Fruit fly (Drosophila melanogaster) whole organism, embryonic: ENCODE results near the gene Ing3.

Experiments
- Aef1 ChIP-seq: fragments of 200-800 bp; sonication (Bioruptor generic); IDR thresholded peaks from 3 replicates; pipeline ENCODE4 v1.3.6; 2022; ENCODE audit warnings: missing biosample characterization, missing genetic modification characterization
- Blimp-1 ChIP-seq: fragments of 200-800 bp; sonication (Bioruptor generic); optimal IDR thresholded peaks from 3 replicates; lab custom pipeline; 2018; ENCODE audit warnings: missing biosample characterization, missing genetic modification characterization, mild to moderate bottlenecking, moderate library complexity, missing genetic modification reagents
- CG10267 ChIP-seq: fragments of 200-800 bp; sonication (Bioruptor generic); optimal IDR thresholded peaks from 2 replicates; lab custom pipeline; 2018; ENCODE audit warnings: missing biosample characterization, mild to moderate bottlenecking, missing genetic modification characterization, moderate library complexity
- CG12104 ChIP-seq: fragments of 200-800 bp; sonication (Bioruptor generic); optimal IDR thresholded peaks from 3 replicates; lab custom pipeline; 2016; ENCODE audit warnings: missing biosample characterization, missing genetic modification characterization
- CG14014 ChIP-seq: fragments of 200-800 bp; sonication (Bioruptor generic); IDR thresholded peaks from 2 replicates; pipeline ENCODE4 v1.3.6; 2022; ENCODE audit warnings: missing biosample characterization, missing genetic modification characterization
- CG15479 ChIP-seq: fragments of 200-800 bp; sonication (Bioruptor generic); optimal IDR thresholded peaks from 3 replicates; lab custom pipeline; 2019; ENCODE audit warnings: missing biosample characterization, mild to moderate bottlenecking, missing genetic modification characterization, moderate library complexity
- CG16863 ChIP-seq: fragments of 200-800 bp; sonication (Bioruptor generic); optimal IDR thresholded peaks from 3 replicates; lab custom pipeline; 2016; ENCODE audit warnings: missing biosample characterization, missing genetic modification characterization
- CG17359 ChIP-seq: fragments of 200-800 bp; sonication (Bioruptor generic); optimal IDR thresholded peaks from 3 replicates; lab custom pipeline; 2018; ENCODE audit warnings: missing biosample characterization, mild to moderate bottlenecking, missing genetic modification characterization, moderate library complexity
- CG17385 ChIP-seq: fragments of 200-800 bp; sonication (Bioruptor generic); optimal IDR thresholded peaks from 3 replicates; lab custom pipeline; 2018; ENCODE audit warnings: missing biosample characterization, mild to moderate bottlenecking, missing genetic modification characterization
- CG2678 ChIP-seq: fragments of 200-800 bp; sonication (Bioruptor generic); optimal IDR thresholded peaks from 3 replicates; lab custom pipeline; 2019; ENCODE audit warnings: missing biosample characterization, mild to moderate bottlenecking, missing genetic modification characterization, moderate library complexity
- CG32532 ChIP-seq: fragments of 200-800 bp; sonication (Bioruptor generic); IDR thresholded peaks from 2 replicates; pipeline ENCODE4 v1.3.6; 2022; ENCODE audit warnings: missing biosample characterization, missing genetic modification characterization
- CG34422 ChIP-seq: fragments of 200-800 bp; sonication (Bioruptor generic); IDR thresholded peaks from 3 replicates; pipeline ENCODE4 v1.3.6; 2022; ENCODE audit warnings: missing biosample characterization, missing genetic modification characterization
- CG4854 ChIP-seq: fragments of 200-800 bp; sonication (Bioruptor generic); optimal IDR thresholded peaks from 2 replicates; lab custom pipeline; 2016; ENCODE audit warnings: missing biosample characterization, missing genetic modification characterization, inconsistent platforms
- CG6254 ChIP-seq: fragments of 200-800 bp; sonication (Bioruptor generic); optimal IDR thresholded peaks from 3 replicates; lab custom pipeline; 2017; ENCODE audit warnings: mild to moderate bottlenecking, missing biosample characterization, missing genetic modification reagents, missing genetic modification characterization
- CG6272 ChIP-seq: fragments of 200-800 bp; sonication (Bioruptor generic); IDR thresholded peaks from 2 replicates; pipeline ENCODE4 v1.3.6; 2022; ENCODE audit warnings: missing biosample characterization, missing genetic modification characterization
- CG6654 ChIP-seq: fragments of 200-800 bp; sonication (Bioruptor generic); optimal IDR thresholded peaks from 2 replicates; lab custom pipeline; 2017; ENCODE audit warnings: missing biosample characterization, mild to moderate bottlenecking, missing genetic modification characterization
- CG8388 ChIP-seq: fragments of 200-800 bp; sonication (Bioruptor generic); optimal IDR thresholded peaks from 2 replicates; lab custom pipeline; 2019; ENCODE audit warnings: missing biosample characterization, mild to moderate bottlenecking, missing genetic modification characterization, moderate library complexity
- CoRest ChIP-seq: fragments of 200-800 bp; sonication (Bioruptor generic); optimal IDR thresholded peaks from 3 replicates; lab custom pipeline; 2018; ENCODE audit warnings: missing biosample characterization, mild to moderate bottlenecking, missing genetic modification characterization, moderate library complexity
- Dref ChIP-seq: fragments of 200-800 bp; sonication (Bioruptor generic); IDR thresholded peaks from 2 replicates; pipeline ENCODE4 v1.3.6; 2022; ENCODE audit warnings: missing biosample characterization, missing genetic modification characterization
- Drgx ChIP-seq: fragments of 200-800 bp; sonication (Bioruptor generic); IDR thresholded peaks from 2 replicates; pipeline ENCODE4 v1.3.6; 2022; ENCODE audit warnings: missing biosample characterization, missing genetic modification characterization
- GATAe ChIP-seq: fragments of 200-800 bp; sonication (Bioruptor generic); conservative IDR thresholded peaks from 2 replicates; pipeline ENCODE4 v1.3.6; 2022; ENCODE audit warnings: missing biosample characterization, missing genetic modification characterization
- Hey ChIP-seq: fragments of 200-800 bp; sonication (Bioruptor generic); optimal IDR thresholded peaks from 3 replicates; lab custom pipeline; 2018; ENCODE audit warnings: missing biosample characterization, mild to moderate bottlenecking, missing genetic modification characterization
- Mrtf ChIP-seq: fragments of 200-800 bp; sonication (Bioruptor generic); IDR thresholded peaks from 3 replicates; pipeline ENCODE4 v1.3.6; 2022; ENCODE audit warnings: missing biosample characterization, missing genetic modification characterization
- NC2β ChIP-seq: fragments of 200-800 bp; sonication (Bioruptor generic); optimal IDR thresholded peaks from 2 replicates; lab custom pipeline; 2016; ENCODE audit warnings: missing biosample characterization, missing genetic modification characterization
- Nf-YB ChIP-seq: fragments of 200-800 bp; sonication (Bioruptor generic); optimal IDR thresholded peaks from 3 replicates; lab custom pipeline; 2019; ENCODE audit warnings: missing biosample characterization, mild to moderate bottlenecking, missing genetic modification characterization, moderate library complexity
- Opbp ChIP-seq: fragments of 200-800 bp; sonication (Bioruptor generic); IDR thresholded peaks from 3 replicates; pipeline ENCODE4 v1.3.6; 2022; ENCODE audit warnings: missing biosample characterization, missing genetic modification characterization; ENCODE audit not compliant: partially characterized antibody
- Pdp1 ChIP-seq, 2 experiments: fragments of 200-800 bp; sonication (Bioruptor generic); optimal IDR thresholded peaks; 3 replicates each; lab custom pipeline; 2016; ENCODE audit warnings: missing biosample characterization in 2 of 2, missing genetic modification characterization in 2 of 2, mild to moderate bottlenecking in 1 of 2, moderate library complexity in 1 of 2
- Vsx1 ChIP-seq: fragments of 200-800 bp; sonication (Bioruptor generic); optimal IDR thresholded peaks from 2 replicates; lab custom pipeline; 2017; ENCODE audit warnings: missing biosample characterization, mild to moderate bottlenecking, missing genetic modification characterization, missing genetic modification reagents
- Xbp1 ChIP-seq: fragments of 200-800 bp; sonication (Bioruptor generic); optimal IDR thresholded peaks from 3 replicates; lab custom pipeline; 2016; ENCODE audit warnings: missing biosample characterization, mild to moderate bottlenecking, missing genetic modification characterization
- amos ChIP-seq: fragments of 200-800 bp; sonication (Bioruptor generic); IDR thresholded peaks from 2 replicates; pipeline ENCODE4 v1.3.6; 2022; ENCODE audit warnings: missing biosample characterization, missing genetic modification characterization; ENCODE audit not compliant: partially characterized antibody
- bbx ChIP-seq: fragments of 200-800 bp; sonication (Bioruptor generic); IDR thresholded peaks from 2 replicates; pipeline ENCODE4 v1.3.6; 2022; ENCODE audit warnings: missing biosample characterization, missing genetic modification characterization; ENCODE audit not compliant: partially characterized antibody
- btn ChIP-seq: fragments of 200-800 bp; sonication (Bioruptor generic); optimal IDR thresholded peaks from 2 replicates; lab custom pipeline; 2016; ENCODE audit warnings: missing biosample characterization, missing genetic modification characterization
- cwo ChIP-seq: fragments of 200-800 bp; sonication (Bioruptor generic); optimal IDR thresholded peaks from 3 replicates; lab custom pipeline; 2017; ENCODE audit warnings: missing biosample characterization, missing genetic modification characterization, mild to moderate bottlenecking, moderate library complexity, missing genetic modification reagents
- fd3F ChIP-seq: fragments of 200-800 bp; sonication (Bioruptor generic); optimal IDR thresholded peaks from 2 replicates; lab custom pipeline; 2018; ENCODE audit warnings: missing biosample characterization, mild to moderate bottlenecking, missing genetic modification characterization, moderate library complexity
- fd96Cb ChIP-seq: fragments of 200-800 bp; sonication (Bioruptor generic); optimal IDR thresholded peaks from 2 replicates; lab custom pipeline; 2018; ENCODE audit warnings: missing biosample characterization, mild to moderate bottlenecking, missing genetic modification characterization, moderate library complexity
- gcm2 ChIP-seq: fragments of 200-800 bp; sonication (Bioruptor generic); optimal IDR thresholded peaks from 2 replicates; lab custom pipeline; 2016; ENCODE audit warnings: missing biosample characterization, missing genetic modification characterization
- gsb-n ChIP-seq: fragments of 200-800 bp; sonication (Bioruptor generic); optimal IDR thresholded peaks from 3 replicates; lab custom pipeline; 2018; ENCODE audit warnings: missing biosample characterization, mild to moderate bottlenecking, missing genetic modification characterization
- jumu ChIP-seq: fragments of 200-800 bp; sonication (Bioruptor generic); optimal IDR thresholded peaks from 3 replicates; lab custom pipeline; 2016; ENCODE audit warnings: missing biosample characterization, missing genetic modification characterization
- kni ChIP-seq: fragments of 200-800 bp; sonication (Bioruptor generic); optimal IDR thresholded peaks from 3 replicates; lab custom pipeline; 2017; ENCODE audit warnings: mild to moderate bottlenecking, missing biosample characterization, missing genetic modification reagents, missing genetic modification characterization
- prd ChIP-seq, 3 experiments: fragments of >200 bp in 2 of 3; fragments of 200-800 bp in 1 of 3; sonication (Bioruptor generic) in 1 of 3; optimal IDR thresholded peaks in 2 of 3; IDR thresholded peaks in 1 of 3; 2 replicates in 2 of 3; 3 replicates in 1 of 3; pipeline versions ENCODE4 v1.3.6 to Lab custom; 2017 to 2022; ENCODE audit warnings: missing biosample characterization in 1 of 3, missing genetic modification characterization in 1 of 3
- pzg ChIP-seq: fragments of 200-800 bp; sonication (Bioruptor generic); optimal IDR thresholded peaks from 3 replicates; lab custom pipeline; 2018; ENCODE audit warnings: missing biosample characterization, mild to moderate bottlenecking, missing genetic modification characterization, moderate library complexity
- rib ChIP-seq: fragments of 200-800 bp; sonication (Bioruptor generic); IDR thresholded peaks from 2 replicates; pipeline ENCODE4 v1.3.6; 2022; ENCODE audit warnings: missing biosample characterization, missing genetic modification characterization
- sna ChIP-seq: fragments of 200-800 bp; sonication (Bioruptor generic); IDR thresholded peaks from 2 replicates; pipeline ENCODE4 v1.3.6; 2022; ENCODE audit warnings: missing biosample characterization, missing genetic modification characterization; ENCODE audit not compliant: partially characterized antibody
- stc ChIP-seq: fragments of 200-800 bp; sonication (Bioruptor generic); IDR thresholded peaks from 2 replicates; pipeline ENCODE4 v1.3.6; 2022; ENCODE audit warnings: missing biosample characterization, missing genetic modification characterization
- sug ChIP-seq: fragments of 200-800 bp; optimal IDR thresholded peaks from 2 replicates; lab custom pipeline; 2019; ENCODE audit warnings: missing biosample characterization, mild to moderate bottlenecking, missing genetic modification characterization, moderate library complexity
- tgo ChIP-seq: fragments of 200-800 bp; sonication (Bioruptor generic); IDR thresholded peaks from 3 replicates; pipeline ENCODE4 v1.3.6; 2022; ENCODE audit warnings: missing biosample characterization, missing genetic modification characterization

Ing3 gene

dm6 chrX:18646855-18647699, 5.8 kb downstream of the Ing3 start, which contains the start of gene Rip11 (continued):
- TF ChIP-seq CG15479 (GFP tag; lab: Kevin White, UChicago) (no peak), tgo (GFP tag; lab: Robert Waterston, UW) (no peak), stc (GFP tag; lab: Robert Waterston, UW) (peak; percentile 43; the same call in 1 of the 2 replicates), CG16863 (no peak), fd3F (GFP tag; lab: Kevin White, UChicago) (no peak), sna (0 out of 2 replicates have a peak, but pooled peaks have one; percentile 16), btn (GFP tag; lab: Kevin White, UChicago) (no peak), CG17359 (peak; percentile 47), prd (optimal IDR thresholded peaks at IDR 0.05; lab: Kevin White, UChicago) (no peak), prd (GFP tag; IDR thresholded peaks at IDR 0.05; lab: Robert Waterston, UW) (0 out of 3 replicates have a peak, but pooled peaks have one; percentile 17), Drgx (GFP tag; lab: Robert Waterston, UW) (peak; percentile 78), CG6654 (GFP tag; lab: Kevin White, UChicago) (no peak), Aef1 (GFP tag; lab: Robert Waterston, UW) (peak; percentile 16; the same call in 2 of the 3 replicates), Dref (GFP tag; lab: Robert Waterston, UW) (peak; percentile 63), cwo (GFP tag; lab: Kevin White, UChicago) (peak; percentile 2), fd96Cb (tag; lab: Kevin White, UChicago) (no peak), jumu (GFP tag; lab: Kevin White, UChicago) (peak; percentile 41), Opbp (GFP tag; lab: Robert Waterston, UW) (peak; percentile 57; the same call in 2 of the 3 replicates), CG14014 (GFP tag; lab: Robert Waterston, UW) (peak; percentile 62), CG4854 (GFP tag; lab: Kevin White, UChicago) (no peak), NC2β (peak; percentile 0), bbx (GFP tag; lab: Robert Waterston, UW) (peak; percentile 56; the same call in 1 of the 2 replicates), gcm2 (GFP tag; lab: Kevin White, UChicago) (peak; percentile 46), CG34422 (GFP tag; lab: Robert Waterston, UW) (no peak; the same call in 2 of the 3 replicates), CG2678 (tag; lab: Kevin White, UChicago) (peak; percentile 13), Blimp-1 (peak; percentile 52), Nf-YB (GFP tag; lab: Kevin White, UChicago) (no peak), rib (GFP tag; lab: Robert Waterston, UW) (0 out of 2 replicates have a peak, but pooled peaks have one; percentile 13), CG10267 (tag; lab: Kevin White, UChicago) (peak; percentile 26), CG6272 (GFP tag; lab: Robert Waterston, UW) (no peak), CG32532 (GFP tag; lab: Robert Waterston, UW) (peak; percentile 61), gsb-n (tag; lab: Kevin White, UChicago) (no peak), Xbp1 (GFP tag; lab: Kevin White, UChicago) (peak; percentile 19), pzg (GFP tag; lab: Kevin White, UChicago) (peak; percentile 36), amos (GFP tag; lab: Robert Waterston, UW) (peak; percentile 63), CG17385 (GFP tag; lab: Kevin White, UChicago) (peak; percentile 76), sug (tag; lab: Kevin White, UChicago) (peak; percentile 44), CG8388 (peak; percentile 18), Mrtf (GFP tag; lab: Robert Waterston, UW) (peak; percentile 43; the same call in 1 of the 3 replicates), Hey (tag; lab: Kevin White, UChicago) (no peak), GATAe (GFP tag; lab: Robert Waterston, UW) (peak; percentile 74; the same call in 1 of the 2 replicates), CG6254 (peak; percentile 99), Pdp1 (GFP tag; optimal IDR thresholded peaks at IDR 0.05; lab: Kevin White, UChicago) (peak in 1 of 2 experiments; percentile 37), kni (GFP tag; lab: Kevin White, UChicago) (peak; percentile 48), CG12104 (GFP tag; lab: Kevin White, UChicago) (peak; percentile 15), Vsx1 (GFP tag; lab: Kevin White, UChicago) (no peak), CoRest (peak; percentile 12)
